Fruit fly (Drosophila melanogaster): ENCODE measurements around the gene Ugt303B3.

DNA sequence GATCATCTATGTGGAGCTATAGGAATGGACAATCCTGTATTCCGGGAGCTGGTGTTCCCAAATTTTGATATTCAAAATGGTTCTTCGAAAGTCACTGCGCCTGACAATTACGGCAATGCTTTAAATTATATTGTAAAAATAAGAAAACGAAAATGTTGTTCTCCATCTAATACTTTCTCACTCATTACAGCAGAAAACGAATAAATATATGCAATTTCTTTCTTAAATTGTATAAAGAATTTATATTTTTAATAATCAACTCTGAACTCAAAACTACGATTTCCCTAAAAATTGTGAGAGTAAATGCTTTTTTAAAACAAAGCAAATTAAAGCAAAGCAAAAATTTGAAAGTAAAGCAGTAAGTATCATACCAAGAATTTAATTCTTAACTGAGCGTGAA lies 22.3 kb upstream of the Ugt303B3 start, which contains the start of gene CG10164:
- TF ChIP-seq Sin3A (optimal IDR thresholded peaks at IDR 0.05): no peak
- no peak for TF ChIP-seq Myc (optimal IDR thresholded peaks at IDR 0.05)
- TF ChIP-seq psq (optimal IDR thresholded peaks at IDR 0.05): no peak
- TF ChIP-seq h (optimal IDR thresholded peaks at IDR 0.05): no peak
- no peak for TF ChIP-seq ttk (optimal IDR thresholded peaks at IDR 0.05)

Data from Kc167 (cell line).